Fruit fly (Drosophila melanogaster) whole organism, adult: ENCODE data around the gene CG11843.

Experiments used
- CG14711 ChIP-seq: fragments of 200-800 bp; sonication (Bioruptor generic); optimal IDR thresholded peaks from 2 replicates; lab custom pipeline; 2018; ENCODE audit warnings: missing biosample characterization, mild to moderate bottlenecking, missing genetic modification characterization, moderate library complexity
- CG1620 ChIP-seq: fragments of 200-800 bp; sonication (Bioruptor generic); optimal IDR thresholded peaks from 2 replicates; lab custom pipeline; 2016; ENCODE audit warnings: missing biosample characterization, missing genetic modification characterization
- CG33017 ChIP-seq: fragments of 200-800 bp; sonication (Bioruptor generic); optimal IDR thresholded peaks from 2 replicates; lab custom pipeline; 2018; ENCODE audit warnings: missing biosample characterization, mild to moderate bottlenecking, missing genetic modification characterization, moderate library complexity
- CG5204 ChIP-seq: fragments of 200-800 bp; sonication (Bioruptor generic); optimal IDR thresholded peaks from 2 replicates; lab custom pipeline; 2016; ENCODE audit warnings: missing biosample characterization, missing genetic modification characterization
- Clk ChIP-seq: fragments of 200-800 bp; sonication (Bioruptor generic); optimal IDR thresholded peaks from 2 replicates; lab custom pipeline; 2017; ENCODE audit warnings: missing biosample characterization, missing genetic modification characterization
- Hr96 ChIP-seq: fragments of 200-800 bp; sonication (Bioruptor generic); optimal IDR thresholded peaks from 2 replicates; lab custom pipeline; 2016; ENCODE audit warnings: missing biosample characterization, missing genetic modification characterization
- bab1 ChIP-seq: fragments of 200-800 bp; sonication (Bioruptor generic); optimal IDR thresholded peaks from 3 replicates; lab custom pipeline; 2019; ENCODE audit warnings: missing biosample characterization, mild to moderate bottlenecking, missing genetic modification characterization, moderate library complexity
- kay ChIP-seq: fragments of 200-800 bp; sonication (Bioruptor generic); peaks from one replicate; lab custom pipeline; 2016; ENCODE audit warnings: missing biosample characterization, missing genetic modification characterization, borderline replicate concordance
- tj ChIP-seq: fragments of 200-800 bp; sonication (Bioruptor generic); optimal IDR thresholded peaks from 3 replicates; lab custom pipeline; 2017; ENCODE audit warnings: missing biosample characterization, mild to moderate bottlenecking, missing genetic modification characterization, moderate library complexity

dm6 chr3R:29011144-29011543 is 43.0 kb upstream of the CG11843 start:
- no peak for TF ChIP-seq CG5204
- TF ChIP-seq tj (GFP tag; lab: Kevin White, UChicago), result no peak
- TF ChIP-seq Hr96, result no peak
- TF ChIP-seq kay (GFP tag; lab: Kevin White, UChicago), result no peak
- no peak for TF ChIP-seq bab1 (GFP tag; lab: Kevin White, UChicago)
- no peak for TF ChIP-seq Clk (GFP tag; lab: Kevin White, UChicago)
- no peak for TF ChIP-seq CG33017
- TF ChIP-seq CG14711 (tag; lab: Kevin White, UChicago), result no peak
- no peak for TF ChIP-seq CG1620 (GFP tag; lab: Kevin White, UChicago)
